Worm (Caenorhabditis elegans) whole organism, mixed stage, embryonic: ENCODE measurements around the gene snrp-200.

Experiments
- bed-3 ChIP-seq: fragments of 200-800 bp; sonication (Bioruptor generic); optimal IDR thresholded peaks from 3 replicates; lab custom pipeline; 2018; ENCODE audit warnings: mild to moderate bottlenecking, missing genetic modification characterization, moderate library complexity, missing compliant biosample characterization
- ceh-39 ChIP-seq: fragments of 150-350 bp; optimal IDR thresholded peaks from 2 replicates; lab custom pipeline; 2014; ENCODE audit warnings: missing biosample characterization, missing genetic modification characterization
- mab-5 ChIP-seq: fragments of 150-350 bp; optimal IDR thresholded peaks from 2 replicates; lab custom pipeline; 2014; ENCODE audit warnings: missing biosample characterization, missing genetic modification characterization
- nhr-237 ChIP-seq: fragments of 150-350 bp; optimal IDR thresholded peaks from 2 replicates; lab custom pipeline; 2014; ENCODE audit warnings: missing biosample characterization, missing genetic modification characterization
- nhr-28 ChIP-seq: fragments of 150-350 bp; optimal IDR thresholded peaks from 2 replicates; lab custom pipeline; 2014; ENCODE audit warnings: missing biosample characterization, missing genetic modification characterization
- nhr-76 ChIP-seq: sonication (generic microtip); optimal IDR thresholded peaks from 2 replicates; lab custom pipeline; 2017; ENCODE audit warnings: missing biosample characterization, missing genetic modification characterization
- snpc-4 ChIP-seq: fragments of 150-350 bp; optimal IDR thresholded peaks from 2 replicates; lab custom pipeline; 2014; ENCODE audit warnings: missing biosample characterization, missing genetic modification characterization
- sptf-1 ChIP-seq: sonication (generic microtip); optimal IDR thresholded peaks from 2 replicates; lab custom pipeline; 2017; ENCODE audit warnings: mild to moderate bottlenecking, missing genetic modification characterization, moderate library complexity, missing compliant biosample characterization
- unc-39 ChIP-seq: fragments of 150-350 bp; optimal IDR thresholded peaks from 2 replicates; lab custom pipeline; 2014; ENCODE audit warnings: missing biosample characterization, missing genetic modification characterization
- unc-62 ChIP-seq: fragments of 150-350 bp; optimal IDR thresholded peaks from 2 replicates; lab custom pipeline; 2014; ENCODE audit warnings: missing biosample characterization, missing genetic modification reagents, missing genetic modification characterization
- ztf-11 ChIP-seq: fragments of 150-350 bp; optimal IDR thresholded peaks from 2 replicates; lab custom pipeline; 2014; ENCODE audit warnings: missing biosample characterization, missing genetic modification characterization

ce11 chrII:12690905-12691304 is 45.8 kb downstream of the snrp-200 start:
- no peak for TF ChIP-seq ceh-39 (tag; lab: Kevin White, UChicago)
- TF ChIP-seq nhr-76 = no peak
- TF ChIP-seq mab-5 = no peak
- no peak for TF ChIP-seq sptf-1 (tag; lab: Kevin White, UChicago)
- no peak for TF ChIP-seq bed-3 (GFP tag; lab: Kevin White, UChicago)
- TF ChIP-seq snpc-4 (tag; lab: Kevin White, UChicago) = no peak
- TF ChIP-seq unc-62 = no peak
- no peak for TF ChIP-seq nhr-28 (tag; lab: Kevin White, UChicago)
- TF ChIP-seq unc-39 (tag; lab: Kevin White, UChicago) = no peak
- TF ChIP-seq nhr-237 (tag; lab: Kevin White, UChicago) = no peak
- TF ChIP-seq ztf-11 (tag; lab: Kevin White, UChicago) = no peak
